Fruit fly (Drosophila melanogaster) whole organism, pupa: ENCODE measurements around the gene Cp7Fc.

Experiments
- CG10348 ChIP-seq: fragments of 200-800 bp; sonication (Bioruptor generic); IDR thresholded peaks from 2 replicates; pipeline ENCODE4 v1.3.6; 2022; ENCODE audit warnings: missing biosample characterization, missing genetic modification characterization
- CG12605 ChIP-seq: fragments of 200-800 bp; sonication (Bioruptor generic); IDR thresholded peaks from 2 replicates; pipeline ENCODE4 v1.3.6; 2022; ENCODE audit warnings: missing biosample characterization, missing genetic modification characterization
- CG13204 ChIP-seq: fragments of 200-800 bp; sonication (Bioruptor generic); optimal IDR thresholded peaks from 2 replicates; lab custom pipeline; 2018; ENCODE audit warnings: missing biosample characterization, mild to moderate bottlenecking, missing genetic modification characterization, moderate library complexity
- CG14655 ChIP-seq: fragments of 200-800 bp; sonication (Bioruptor generic); optimal IDR thresholded peaks from 3 replicates; lab custom pipeline; 2017; ENCODE audit warnings: mild to moderate bottlenecking, missing biosample characterization, missing genetic modification reagents, missing genetic modification characterization
- CG15710 ChIP-seq: fragments of 200-800 bp; sonication (Bioruptor generic); optimal IDR thresholded peaks from 2 replicates; lab custom pipeline; 2018; ENCODE audit warnings: missing biosample characterization, mild to moderate bottlenecking, missing genetic modification characterization, moderate library complexity
- CG17806 ChIP-seq: fragments of 200-800 bp; sonication (Bioruptor generic); optimal IDR thresholded peaks from 2 replicates; lab custom pipeline; 2018; ENCODE audit warnings: missing biosample characterization, mild to moderate bottlenecking, missing genetic modification characterization, moderate library complexity
- CG32121 ChIP-seq: fragments of 200-800 bp; sonication (Bioruptor generic); IDR thresholded peaks from 2 replicates; pipeline ENCODE4 v1.3.6; 2022; ENCODE audit warnings: missing biosample characterization, missing genetic modification characterization
- CG34367 ChIP-seq: fragments of 200-800 bp; sonication (Bioruptor generic); optimal IDR thresholded peaks from 2 replicates; lab custom pipeline; 2018; ENCODE audit warnings: missing biosample characterization, mild to moderate bottlenecking, missing genetic modification characterization
- CG4496 ChIP-seq: fragments of 200-800 bp; sonication (Bioruptor generic); IDR thresholded peaks from 3 replicates; pipeline ENCODE4 v1.3.6; 2022; ENCODE audit warnings: missing biosample characterization, missing genetic modification characterization
- CG8159 ChIP-seq: fragments of 200-800 bp; sonication (Bioruptor generic); optimal IDR thresholded peaks from 3 replicates; lab custom pipeline; 2018; ENCODE audit warnings: missing biosample characterization, mild to moderate bottlenecking, missing genetic modification characterization, moderate library complexity
- CG8301 ChIP-seq: fragments of 200-800 bp; sonication (Bioruptor generic); optimal IDR thresholded peaks from 2 replicates; lab custom pipeline; 2018; ENCODE audit warnings: missing biosample characterization, mild to moderate bottlenecking, missing genetic modification characterization
- CG9948 ChIP-seq: fragments of 200-800 bp; sonication (Bioruptor generic); optimal IDR thresholded peaks from 2 replicates; lab custom pipeline; 2018; ENCODE audit warnings: missing biosample characterization, mild to moderate bottlenecking, missing genetic modification characterization, moderate library complexity
- D1 ChIP-seq: fragments of 200-800 bp; sonication (Bioruptor generic); optimal IDR thresholded peaks from 2 replicates; lab custom pipeline; 2018; ENCODE audit warnings: missing biosample characterization, mild to moderate bottlenecking, missing genetic modification characterization, moderate library complexity
- EcR ChIP-seq: fragments of 200-800 bp; sonication (Bioruptor generic); optimal IDR thresholded peaks from 3 replicates; lab custom pipeline; 2019; ENCODE audit warnings: missing biosample characterization, missing genetic modification characterization, mild to moderate bottlenecking, moderate library complexity, missing genetic modification reagents
- Ets98B ChIP-seq: fragments of 200-800 bp; sonication (Bioruptor generic); IDR thresholded peaks from 2 replicates; pipeline ENCODE4 v1.3.6; 2022; ENCODE audit warnings: missing biosample characterization, missing genetic modification characterization
- Pif1A ChIP-seq: fragments of 200-800 bp; sonication (Bioruptor generic); optimal IDR thresholded peaks from 3 replicates; lab custom pipeline; 2016; ENCODE audit warnings: missing biosample characterization, missing genetic modification characterization
- Pif1B ChIP-seq: fragments of 200-800 bp; sonication (Bioruptor generic); optimal IDR thresholded peaks from 3 replicates; lab custom pipeline; 2016; ENCODE audit warnings: missing biosample characterization, missing genetic modification characterization
- Snoo ChIP-seq: fragments of 200-800 bp; sonication (Bioruptor generic); optimal IDR thresholded peaks from 3 replicates; lab custom pipeline; 2017; ENCODE audit warnings: missing biosample characterization, mild to moderate bottlenecking, missing genetic modification characterization, inconsistent platforms
- fd96Ca ChIP-seq: fragments of 200-800 bp; sonication (Bioruptor generic); IDR thresholded peaks from 3 replicates; pipeline ENCODE4 v1.3.6; 2022; ENCODE audit warnings: missing biosample characterization, missing genetic modification characterization
- gl ChIP-seq: fragments of 200-800 bp; sonication (Bioruptor generic); optimal IDR thresholded peaks from 2 replicates; lab custom pipeline; 2018; ENCODE audit warnings: missing biosample characterization, mild to moderate bottlenecking, missing genetic modification characterization
- rn ChIP-seq: fragments of 200-800 bp; sonication (Bioruptor generic); IDR thresholded peaks from 2 replicates; pipeline ENCODE4 v1.3.6; 2022; ENCODE audit warnings: missing biosample characterization, missing genetic modification characterization

The Cp7Fc gene

DNA sequence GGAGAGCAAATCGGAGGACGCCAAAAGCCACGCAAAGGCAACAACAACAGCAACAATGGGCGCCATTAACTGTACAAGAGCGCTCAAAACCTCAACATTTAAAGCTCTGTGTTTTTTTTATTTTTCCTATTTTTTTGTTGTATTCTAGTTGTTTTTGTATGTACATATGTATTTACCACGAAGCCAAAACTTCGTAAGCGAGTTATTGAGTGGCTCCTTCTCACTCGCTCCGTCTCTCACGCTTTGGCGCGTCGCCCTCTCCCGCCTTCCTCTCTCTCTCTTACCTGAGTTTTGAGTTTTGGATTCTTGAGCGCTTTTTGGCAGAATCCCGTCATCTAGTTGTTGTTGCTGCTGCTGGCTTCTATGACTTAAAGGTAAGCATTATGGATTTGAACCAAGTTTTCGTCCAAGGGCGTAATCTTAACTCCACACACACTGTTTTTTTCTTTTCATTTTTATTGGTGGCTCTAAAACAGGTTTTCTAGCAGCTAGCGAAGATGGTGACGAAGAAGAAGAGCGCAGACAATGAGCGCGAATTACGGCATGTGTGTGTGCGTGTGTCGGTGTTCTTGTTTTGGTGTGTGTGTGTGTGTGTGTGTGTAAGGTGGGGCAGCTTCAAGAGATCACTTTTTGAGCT lies 41.2 kb downstream of the Cp7Fc start:
- TF ChIP-seq CG10348 (no peak), CG32121 (GFP tag; lab: Robert Waterston, UW) (no peak), gl (tag; lab: Kevin White, UChicago) (peak; percentile 19), CG14655 (GFP tag; lab: Kevin White, UChicago) (no peak), fd96Ca (no peak), CG8301 (tag; lab: Kevin White, UChicago) (no peak), Pif1B (GFP tag; lab: Kevin White, UChicago) (no peak), CG8159 (tag; lab: Kevin White, UChicago) (peak; percentile 14), CG4496 (peak; percentile 48; the same call in 2 of the 3 replicates), CG12605 (GFP tag; lab: Robert Waterston, UW) (peak; percentile 5; the same call in 1 of the 2 replicates), Snoo (no peak), rn (no peak), CG34367 (tag; lab: Kevin White, UChicago) (peak; percentile 17), Ets98B (GFP tag; lab: Robert Waterston, UW) (no peak; the same call in 1 of the 2 replicates), CG17806 (no peak), CG15710 (tag; lab: Kevin White, UChicago) (peak; percentile 16), CG9948 (no peak), CG13204 (GFP tag; lab: Kevin White, UChicago) (no peak), D1 (no peak), EcR (GFP tag; lab: Kevin White, UChicago) (peak; percentile 16), Pif1A (GFP tag; lab: Kevin White, UChicago) (no peak)

DNA sequence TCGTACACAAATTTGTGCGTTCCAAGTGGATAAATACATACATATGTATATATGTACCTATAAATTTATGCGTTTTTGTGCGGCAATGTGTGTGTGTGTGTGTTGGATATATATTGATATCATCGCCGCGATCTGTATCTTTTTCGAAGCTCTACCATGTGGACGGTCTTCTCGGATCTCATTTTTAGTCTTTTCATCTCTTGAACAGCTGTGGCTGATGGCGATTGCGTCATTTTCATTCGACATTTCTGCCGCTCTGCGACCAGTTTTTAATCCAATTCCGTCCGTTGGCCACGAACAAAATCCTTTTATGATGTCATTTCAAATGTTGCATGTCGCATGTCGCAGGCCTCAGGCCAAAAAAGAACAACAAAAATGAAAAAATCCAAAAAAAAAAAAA lies 43.6 kb downstream of the Cp7Fc start:
- TF ChIP-seq CG4496, result no peak

DNA sequence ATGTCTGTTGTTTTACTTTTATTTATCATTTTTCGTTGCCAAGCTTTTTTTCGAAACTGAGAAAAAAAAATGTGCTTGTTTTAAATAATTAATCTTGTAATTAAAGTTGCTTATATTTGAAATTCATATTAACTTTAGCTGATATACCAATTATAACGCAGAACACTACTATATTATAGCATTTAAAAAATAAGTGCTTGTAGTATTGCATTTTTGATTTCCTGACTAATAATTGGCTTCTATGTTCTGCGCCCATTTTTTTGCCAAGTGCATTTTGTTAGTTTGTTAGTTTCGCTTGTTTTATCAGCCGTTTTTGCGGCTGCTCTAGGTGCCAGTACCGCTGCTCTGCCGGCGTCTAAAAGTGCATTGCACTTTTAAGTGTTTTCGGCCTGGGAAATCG lies 44.6 kb downstream of the Cp7Fc start:
- peak; percentile 64 for TF ChIP-seq CG32121 (GFP tag; lab: Robert Waterston, UW)
- peak; percentile 55 for TF ChIP-seq CG14655 (GFP tag; lab: Kevin White, UChicago)
- TF ChIP-seq CG34367 (tag; lab: Kevin White, UChicago), result no peak
- TF ChIP-seq CG8301 (tag; lab: Kevin White, UChicago), result peak; percentile 50
- no peak for TF ChIP-seq CG9948
- peak; percentile 52; the same call in 2 of the 3 replicates for TF ChIP-seq CG4496
- TF ChIP-seq Ets98B (GFP tag; lab: Robert Waterston, UW), result peak; percentile 26; the same call in 1 of the 2 replicates

DNA sequence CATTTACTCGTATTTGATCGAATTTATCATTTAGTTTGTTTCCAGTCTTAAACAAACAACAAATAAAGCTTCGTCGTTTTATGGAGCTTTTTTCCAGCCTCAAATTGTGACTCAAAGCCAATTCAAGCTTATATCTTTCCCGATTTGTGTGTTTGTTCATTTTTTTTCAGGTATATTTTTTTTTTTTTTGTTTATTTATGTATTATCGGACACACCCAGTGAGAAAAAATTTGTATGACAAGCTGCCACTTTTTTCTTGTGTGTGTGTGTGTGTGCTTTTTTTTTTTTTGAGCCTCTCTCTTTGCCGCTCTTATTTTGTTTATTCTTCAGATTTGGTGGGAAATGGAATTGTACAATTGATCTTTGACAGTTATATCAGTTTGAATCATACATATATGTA lies 45.6 kb downstream of the Cp7Fc start:
- TF ChIP-seq CG8301 (tag; lab: Kevin White, UChicago) (no peak), CG9948 (no peak), CG13204 (GFP tag; lab: Kevin White, UChicago) (no peak), EcR (GFP tag; lab: Kevin White, UChicago) (no peak), CG14655 (GFP tag; lab: Kevin White, UChicago) (no peak), CG4496 (no peak), Pif1A (GFP tag; lab: Kevin White, UChicago) (peak; percentile 8), CG32121 (GFP tag; lab: Robert Waterston, UW) (peak; percentile 30; the same call in 1 of the 2 replicates), CG17806 (no peak), CG12605 (GFP tag; lab: Robert Waterston, UW) (no peak), CG8159 (tag; lab: Kevin White, UChicago) (no peak), gl (tag; lab: Kevin White, UChicago) (no peak), CG10348 (no peak)

DNA sequence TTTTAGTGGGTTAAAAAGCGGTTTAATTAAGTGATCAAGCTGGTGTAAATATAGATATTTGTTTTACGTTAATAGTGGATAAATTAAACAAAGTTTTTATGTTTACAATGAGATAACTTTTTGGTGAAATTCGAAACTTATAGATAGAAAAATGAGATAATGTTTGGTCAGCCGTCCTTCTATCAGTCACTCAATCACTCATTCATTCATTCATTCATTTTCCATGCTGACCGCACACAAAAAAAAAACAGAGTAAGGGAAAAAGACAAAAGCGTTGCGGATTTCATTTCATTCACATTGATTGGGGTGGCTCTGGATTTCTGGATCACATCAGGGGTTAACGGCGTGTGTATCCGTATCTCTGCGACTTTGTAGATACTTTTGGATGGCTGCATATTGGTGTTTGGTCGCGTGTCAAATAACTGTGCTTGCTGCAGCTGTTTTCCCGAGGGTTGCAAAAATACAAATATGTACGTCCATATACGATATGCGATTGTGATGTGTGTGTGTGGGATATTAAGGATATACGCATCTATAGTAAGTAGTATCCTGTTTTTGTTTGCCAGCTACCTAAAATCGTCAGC lies 46.7 kb downstream of the Cp7Fc start:
- TF ChIP-seq CG32121 (GFP tag; lab: Robert Waterston, UW) (no peak), CG10348 (no peak), CG13204 (GFP tag; lab: Kevin White, UChicago) (no peak)
